Worm (Caenorhabditis elegans) whole organism, L2 larva: ENCODE data around the gene ZK262.4.

Source experiments
- alr-1 ChIP-seq: fragments of 150-350 bp; optimal IDR thresholded peaks from 2 replicates; lab custom pipeline; 2014; ENCODE audit warnings: missing biosample characterization, missing genetic modification characterization
- aly-2 ChIP-seq: fragments of 150-350 bp; optimal IDR thresholded peaks from 2 replicates; lab custom pipeline; 2014; ENCODE audit warnings: missing biosample characterization, missing genetic modification characterization
- blmp-1 ChIP-seq: sonication (generic microtip); optimal IDR thresholded peaks from 2 replicates; lab custom pipeline; 2017; ENCODE audit warnings: missing genetic modification characterization, mild to moderate bottlenecking, missing compliant biosample characterization, antibody characterized with exemption, moderate library complexity; ENCODE audit not compliant: insufficient read depth
- fos-1 ChIP-seq: fragments of 150-350 bp; optimal IDR thresholded peaks from 2 replicates; lab custom pipeline; 2014; ENCODE audit warnings: missing biosample characterization, missing genetic modification characterization
- mdl-1 ChIP-seq, 2 experiments: fragments of 150-350 bp in 1 of 2; sonication (generic microtip) in 1 of 2; optimal IDR thresholded peaks; 2 replicates each; lab custom pipeline; 2017; ENCODE audit warnings: missing biosample characterization in 2 of 2, missing genetic modification characterization in 2 of 2
- nhr-11 ChIP-seq: fragments of 150-350 bp; optimal IDR thresholded peaks from 2 replicates; lab custom pipeline; 2014; ENCODE audit warnings: missing biosample characterization, missing genetic modification characterization
- nhr-12 ChIP-seq: fragments of 150-350 bp; optimal IDR thresholded peaks from 2 replicates; lab custom pipeline; 2014; ENCODE audit warnings: missing biosample characterization, missing genetic modification characterization
- nhr-237 ChIP-seq: fragments of 150-350 bp; optimal IDR thresholded peaks from 2 replicates; lab custom pipeline; 2014; ENCODE audit warnings: missing biosample characterization, missing genetic modification characterization
- nhr-77 ChIP-seq: fragments of 150-350 bp; optimal IDR thresholded peaks from 2 replicates; lab custom pipeline; 2014; ENCODE audit warnings: missing biosample characterization, missing genetic modification characterization
- snpc-4 ChIP-seq: fragments of 150-350 bp; optimal IDR thresholded peaks from 2 replicates; lab custom pipeline; 2014; ENCODE audit warnings: missing biosample characterization, missing genetic modification characterization
- unc-62 ChIP-seq: fragments of 150-350 bp; optimal IDR thresholded peaks from 2 replicates; lab custom pipeline; 2014; ENCODE audit warnings: missing biosample characterization, missing genetic modification reagents, missing genetic modification characterization
- ztf-11 ChIP-seq: sonication (generic microtip); optimal IDR thresholded peaks from 2 replicates; lab custom pipeline; 2017; ENCODE audit warnings: missing biosample characterization, missing genetic modification characterization

DNA sequence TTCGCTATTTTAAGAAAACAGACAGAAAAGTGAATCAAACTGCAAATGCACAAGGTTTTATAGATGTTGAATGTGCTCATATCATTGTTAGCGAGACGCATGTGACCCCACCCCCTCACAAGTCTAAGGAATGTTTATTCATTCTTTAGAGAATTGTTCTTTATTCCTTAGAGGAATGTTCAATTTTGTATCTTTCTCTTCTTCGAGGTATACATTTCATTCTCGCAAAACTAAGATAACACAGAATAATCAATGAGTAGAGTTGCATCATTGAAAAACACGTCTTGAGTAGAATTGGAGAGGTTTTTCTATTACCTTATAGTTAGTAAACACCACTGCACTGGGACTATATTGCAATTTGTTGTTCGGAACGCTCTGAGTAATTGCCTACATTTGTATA is 10.6 kb upstream of the ZK262.4 start, which contains the start of gene ZK262.20:
- TF ChIP-seq fos-1 (no peak), nhr-11 (tag; lab: Kevin White, UChicago) (no peak), ztf-11 (tag; lab: Kevin White, UChicago) (no peak), nhr-237 (no peak), aly-2 (tag; lab: Kevin White, UChicago) (no peak), nhr-77 (tag; lab: Kevin White, UChicago) (no peak), nhr-12 (tag; lab: Kevin White, UChicago) (no peak), unc-62 (no peak), blmp-1 (no peak), alr-1 (no peak), snpc-4 (tag; lab: Kevin White, UChicago) (no peak), mdl-1 (tag; optimal IDR thresholded peaks at IDR 0.05; lab: Kevin White, UChicago) (no peak)
